Worm (Caenorhabditis elegans): ENCODE data around the gene B0281.4.

DNA sequence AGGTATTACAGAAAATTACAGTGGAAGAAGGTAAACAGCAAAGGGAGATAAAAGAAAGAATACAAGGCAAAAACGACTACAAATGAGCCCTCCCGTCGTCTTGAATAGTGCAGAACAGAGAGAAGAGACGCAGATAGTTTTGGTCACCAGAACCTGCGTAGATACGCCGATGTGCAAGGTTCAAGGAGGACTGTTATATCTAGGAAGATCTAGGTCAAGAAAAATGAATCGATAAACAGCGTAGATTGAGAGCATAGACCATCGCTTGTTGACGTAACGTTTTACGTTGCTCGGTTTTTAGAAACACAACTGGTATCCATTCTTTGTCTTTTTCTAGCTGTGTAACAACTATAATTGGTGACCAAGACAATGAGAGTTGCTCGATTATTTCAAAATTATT, 2.2 kb upstream of the B0281.4 start, which contains the start of gene B0281.5:
- TF ChIP-seq snpc-4 (tag; optimal IDR thresholded peaks at IDR 0.05), result no peak
- no peak for TF ChIP-seq ztf-11 (tag; optimal IDR thresholded peaks at IDR 0.05)
- no peak for TF ChIP-seq lin-13 (tag; optimal IDR thresholded peaks at IDR 0.05)
- TF ChIP-seq M03D4.4 (tag; optimal IDR thresholded peaks at IDR 0.05), result no peak
- no peak for TF ChIP-seq nhr-76 (tag; optimal IDR thresholded peaks at IDR 0.05)
- TF ChIP-seq lsy-2 (tag; optimal IDR thresholded peaks at IDR 0.05), result no peak
- no peak for TF ChIP-seq ces-1 (GFP tag; optimal IDR thresholded peaks at IDR 0.05)
- TF ChIP-seq mep-1 (tag; optimal IDR thresholded peaks at IDR 0.05), result no peak
- TF ChIP-seq nhr-12 (tag; optimal IDR thresholded peaks at IDR 0.05), result no peak
- TF ChIP-seq sem-2 (GFP tag; optimal IDR thresholded peaks at IDR 0.05), result no peak
- no peak for TF ChIP-seq blmp-1 (tag; optimal IDR thresholded peaks at IDR 0.05)
- no peak for TF ChIP-seq hlh-1 (tag; optimal IDR thresholded peaks at IDR 0.05)
